Worm (Caenorhabditis elegans): ENCODE measurements around the gene W06A7.4.

DNA sequence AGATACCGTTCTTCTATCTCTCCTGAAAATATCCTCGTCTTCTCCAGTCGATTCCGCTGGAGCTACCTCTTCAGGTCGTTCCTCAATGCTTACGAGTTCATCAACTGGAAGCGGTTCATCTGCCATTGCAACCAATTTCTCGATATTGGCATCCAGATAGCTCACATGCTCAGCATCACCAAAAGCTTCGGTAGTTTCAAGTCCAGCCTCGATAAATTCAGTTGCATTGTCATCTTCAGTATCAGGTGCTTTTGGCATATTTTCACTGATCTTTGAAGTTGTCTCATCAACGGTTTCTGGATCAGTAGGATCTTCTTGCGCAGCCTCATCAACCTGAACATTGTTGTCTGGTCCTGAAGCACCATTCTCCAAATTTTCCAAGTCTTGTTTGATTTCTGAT, 17.4 kb downstream of the W06A7.4 start:
- TF ChIP-seq tbx-2 (tag; optimal IDR thresholded peaks at IDR 0.05) (no peak), nhr-67 (tag; optimal IDR thresholded peaks at IDR 0.05) (no peak), snpc-4 (tag; optimal IDR thresholded peaks at IDR 0.05) (no peak), nhr-11 (tag; optimal IDR thresholded peaks at IDR 0.05) (no peak), unc-62 (GFP tag; optimal IDR thresholded peaks at IDR 0.05) (no peak), ZK546.5 (tag; optimal IDR thresholded peaks at IDR 0.05) (no peak), ztf-4 (tag; optimal IDR thresholded peaks at IDR 0.05) (no peak), R02D3.7 (tag; optimal IDR thresholded peaks at IDR 0.05) (no peak), pha-4 (tag; optimal IDR thresholded peaks at IDR 0.05) (no peak), elt-2 (tag; optimal IDR thresholded peaks at IDR 0.05) (no peak)

Data from whole organism, L3 larva.